Worm (Caenorhabditis elegans): ENCODE results near the gene Y39G8B.13.

ce11 chrII:13964325-13964724 lies 18.5 kb downstream of the Y39G8B.13 start:
- TF ChIP-seq nhr-11 (tag; optimal IDR thresholded peaks at IDR 0.05) (no peak), nhr-12 (tag; optimal IDR thresholded peaks at IDR 0.05) (no peak), nhr-25 (tag; optimal IDR thresholded peaks at IDR 0.05) (no peak), aly-2 (tag; optimal IDR thresholded peaks at IDR 0.05) (no peak), snpc-4 (tag; optimal IDR thresholded peaks at IDR 0.05) (no peak), unc-55 (GFP tag; optimal IDR thresholded peaks at IDR 0.05) (no peak), ztf-1 (GFP tag; conservative IDR thresholded peaks at IDR 0.05) (no peak)

All from whole organism, L2 larva.